Worm (Caenorhabditis elegans): ENCODE measurements around the gene glb-7.

Gene glb-7

DNA sequence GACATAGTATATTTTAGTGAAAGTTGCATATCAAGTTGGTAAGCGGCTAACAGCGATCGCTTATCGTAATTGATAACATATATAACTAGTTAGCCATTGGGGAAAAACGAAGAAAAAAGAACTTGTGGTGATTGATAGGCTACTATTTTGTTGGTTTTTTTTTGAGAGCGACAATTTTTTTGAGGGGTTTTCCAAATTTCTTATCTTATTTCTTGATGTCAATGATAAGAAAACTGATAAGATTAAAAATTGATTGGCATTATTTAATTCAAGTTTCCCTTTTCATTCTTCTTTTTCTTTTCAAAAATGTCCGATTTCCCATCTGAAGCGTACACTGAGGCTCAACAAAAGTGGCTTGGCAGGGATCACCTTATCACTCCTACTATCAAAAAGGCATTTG lies 8.1 kb downstream of the glb-7 start, which contains the start of gene prmt-6:
Gene prmt-6, plus strand, starts transcription at position 252 of the 400 bp plus-strand sequence.
- TF ChIP-seq W03F9.2 (tag; optimal IDR thresholded peaks at IDR 0.05) (no peak), him-1 (tag; optimal IDR thresholded peaks at IDR 0.05) (no peak), dao-5 (tag; optimal IDR thresholded peaks at IDR 0.05) (no peak)

DNA sequence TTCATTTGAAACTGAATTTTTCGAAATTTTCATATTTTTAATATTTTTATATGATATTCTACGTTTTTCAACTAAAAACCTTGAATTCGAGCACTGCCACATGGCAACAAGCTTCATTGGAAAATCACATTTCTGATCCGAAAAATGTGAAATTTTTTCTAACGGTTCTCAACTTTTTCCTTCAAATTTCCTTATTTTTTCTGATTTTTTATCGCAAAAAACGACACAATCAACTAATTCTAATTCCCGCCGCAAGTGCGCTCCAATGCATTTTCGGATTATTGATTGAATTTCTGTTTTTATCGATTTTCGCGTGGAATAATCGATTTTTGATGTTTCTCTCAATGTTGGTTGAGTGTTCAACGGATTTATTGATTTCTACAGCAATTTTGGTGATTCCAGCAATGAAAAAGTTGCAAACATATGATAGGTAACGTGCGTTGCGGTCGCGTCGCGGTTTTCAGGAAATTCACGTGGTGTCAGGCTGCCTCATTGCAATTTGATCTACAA lies 10.9 kb downstream of the glb-7 start, which contains the start of gene C23H5.12:
Gene C23H5.12, plus strand, starts transcription at position 51 of the 510 bp plus-strand sequence.
- TF ChIP-seq dao-5 (tag; optimal IDR thresholded peaks at IDR 0.05) (no peak), him-1 (tag; optimal IDR thresholded peaks at IDR 0.05) (no peak), W03F9.2 (tag; optimal IDR thresholded peaks at IDR 0.05) (no peak)

DNA sequence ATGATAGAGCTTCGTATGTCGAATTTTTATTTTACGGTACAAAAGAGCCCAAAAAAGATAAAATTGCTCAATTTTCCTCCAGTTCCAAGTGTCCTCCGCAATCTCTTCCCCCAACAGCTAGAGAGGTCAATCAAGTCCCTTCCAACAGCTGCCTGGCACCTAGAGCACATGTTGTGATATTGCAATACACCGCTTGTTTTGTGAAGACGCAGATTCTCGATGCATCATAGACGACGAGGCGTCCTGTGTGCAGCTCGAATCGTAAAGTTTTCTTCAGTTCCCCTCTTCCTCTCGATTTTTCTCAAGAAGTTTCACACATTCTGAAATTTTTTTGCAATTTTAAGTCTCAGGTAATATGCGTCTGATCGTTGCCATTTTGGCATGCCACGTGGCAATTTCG lies 14.0 kb downstream of the glb-7 start, which contains the start of gene test-1:
Gene test-1, plus strand, starts transcription at position 345 of the 400 bp plus-strand sequence.
- no peak for TF ChIP-seq dao-5 (tag; optimal IDR thresholded peaks at IDR 0.05)
- no peak for TF ChIP-seq him-1 (tag; optimal IDR thresholded peaks at IDR 0.05)
- TF ChIP-seq W03F9.2 (tag; optimal IDR thresholded peaks at IDR 0.05): no peak

- TF ChIP-seq him-1 (tag; optimal IDR thresholded peaks at IDR 0.05): no peak
- no peak for TF ChIP-seq W03F9.2 (tag; optimal IDR thresholded peaks at IDR 0.05)
- TF ChIP-seq dao-5 (tag; optimal IDR thresholded peaks at IDR 0.05): no peak
These were observed 14.9 kb downstream of the glb-7 start for ce11 chrIV:2137478-2137877.

DNA sequence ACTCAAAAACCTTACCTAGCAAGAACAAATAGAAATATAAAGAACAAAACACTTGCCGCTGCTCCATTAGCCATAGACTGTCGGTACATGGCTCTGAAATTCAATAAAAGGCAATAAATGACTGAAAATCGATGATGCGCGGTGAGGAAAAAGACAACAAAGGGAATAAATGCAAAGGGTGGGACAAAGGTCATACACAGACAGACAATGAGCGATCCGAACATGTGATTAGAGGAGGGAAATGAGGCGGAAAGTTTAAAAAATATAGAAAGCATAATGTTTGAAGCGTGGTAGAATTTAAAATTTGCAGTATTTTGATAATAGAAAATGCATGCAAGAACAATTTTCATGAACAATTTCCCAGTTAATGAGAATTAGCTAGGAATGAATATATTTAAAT lies 18.0 kb downstream of the glb-7 start, which contains the start of gene C54E4.12:
Gene C54E4.12, minus strand, starts transcription at position 101 of the 400 bp plus-strand sequence.
- TF ChIP-seq W03F9.2 (tag; optimal IDR thresholded peaks at IDR 0.05): no peak
- TF ChIP-seq him-1 (tag; optimal IDR thresholded peaks at IDR 0.05): no peak
- no peak for TF ChIP-seq dao-5 (tag; optimal IDR thresholded peaks at IDR 0.05)

- no peak for TF ChIP-seq W03F9.2 (tag; optimal IDR thresholded peaks at IDR 0.05)
- no peak for TF ChIP-seq him-1 (tag; optimal IDR thresholded peaks at IDR 0.05)
- no peak for TF ChIP-seq dao-5 (tag; optimal IDR thresholded peaks at IDR 0.05)
These were observed 19.7 kb downstream of the glb-7 start for ce11 chrIV:2142320-2142719.

DNA sequence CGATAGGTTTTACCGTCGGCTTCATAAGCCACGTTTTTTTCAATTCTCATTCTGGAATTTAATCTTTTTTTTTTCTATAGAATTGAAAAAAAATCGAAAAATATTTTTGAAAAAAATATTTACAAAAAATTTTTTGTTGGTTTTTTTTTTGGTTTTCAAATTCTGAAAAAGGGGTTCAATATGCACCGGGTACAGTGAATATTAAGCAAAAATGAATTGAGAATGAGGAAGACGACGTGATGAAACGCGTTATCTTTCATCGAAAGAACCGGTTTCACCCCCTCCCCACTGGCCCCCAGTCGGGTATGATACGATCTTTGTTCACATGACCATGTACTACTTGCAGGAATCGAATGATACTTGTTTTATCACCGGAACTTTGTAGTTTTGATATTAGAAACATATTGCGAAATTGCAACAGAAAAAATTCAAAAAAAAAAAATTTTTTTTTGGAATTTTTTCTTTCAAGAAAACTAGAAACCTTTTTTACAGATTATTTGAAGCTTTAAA lies 26.7 kb downstream of the glb-7 start, which contains the start of gene C54E4.5:
Gene C54E4.5, minus strand, starts transcription at position 51 of the 510 bp plus-strand sequence.
- no peak for TF ChIP-seq him-1 (tag; optimal IDR thresholded peaks at IDR 0.05)
- no peak for TF ChIP-seq W03F9.2 (tag; optimal IDR thresholded peaks at IDR 0.05)
- no peak for TF ChIP-seq dao-5 (tag; optimal IDR thresholded peaks at IDR 0.05)

ce11 chrIV:2156239-2156638 lies 33.7 kb downstream of the glb-7 start:
- TF ChIP-seq W03F9.2 (tag; optimal IDR thresholded peaks at IDR 0.05) (no peak), dao-5 (tag; optimal IDR thresholded peaks at IDR 0.05) (no peak), him-1 (tag; optimal IDR thresholded peaks at IDR 0.05) (no peak)

ce11 chrIV:2159069-2159468 lies 36.5 kb downstream of the glb-7 start, which contains the start of gene gcy-37:
gcy-37 (minus strand) TSS chrIV:2159169.
- TF ChIP-seq W03F9.2 (tag; optimal IDR thresholded peaks at IDR 0.05): no peak
- TF ChIP-seq dao-5 (tag; optimal IDR thresholded peaks at IDR 0.05): no peak
- no peak for TF ChIP-seq him-1 (tag; optimal IDR thresholded peaks at IDR 0.05)

ce11 chrIV:2162256-2162655 lies 39.7 kb downstream of the glb-7 start:
- no peak for TF ChIP-seq dao-5 (tag; optimal IDR thresholded peaks at IDR 0.05)
- TF ChIP-seq W03F9.2 (tag; optimal IDR thresholded peaks at IDR 0.05): no peak
- no peak for TF ChIP-seq him-1 (tag; optimal IDR thresholded peaks at IDR 0.05)

- no peak for TF ChIP-seq dao-5 (tag; optimal IDR thresholded peaks at IDR 0.05)
- TF ChIP-seq him-1 (tag; optimal IDR thresholded peaks at IDR 0.05): no peak
- TF ChIP-seq W03F9.2 (tag; optimal IDR thresholded peaks at IDR 0.05): no peak
These were observed 45.9 kb downstream of the glb-7 start, which contains the start of gene C54E4.4 for ce11 chrIV:2168514-2168913. C54E4.4 (minus strand) TSS chrIV:2168614.

ce11 chrIV:2170332-2170731 lies 47.7 kb downstream of the glb-7 start:
- TF ChIP-seq dao-5 (tag; optimal IDR thresholded peaks at IDR 0.05) (no peak), W03F9.2 (tag; optimal IDR thresholded peaks at IDR 0.05) (no peak), him-1 (tag; optimal IDR thresholded peaks at IDR 0.05) (no peak)

DNA sequence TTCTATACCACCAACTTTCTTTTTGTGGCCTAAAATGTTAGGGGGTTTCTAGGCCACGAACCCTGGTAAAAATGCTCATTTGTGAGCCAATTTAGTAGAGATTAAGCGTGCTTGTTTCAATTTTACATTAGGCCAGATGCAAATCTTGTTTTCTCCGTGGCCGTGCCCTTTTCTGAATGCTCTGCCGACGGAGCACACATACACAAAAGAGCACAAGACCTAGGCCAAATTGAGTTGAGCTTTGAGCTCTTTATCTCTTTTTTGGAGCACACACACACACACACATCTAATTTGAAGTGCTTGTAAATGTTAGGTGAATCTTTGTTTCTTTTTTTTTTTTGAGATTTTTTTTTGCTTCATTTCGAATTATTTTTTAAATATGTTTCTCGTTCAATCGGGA lies 50.3 kb downstream of the glb-7 start:
- TF ChIP-seq dao-5 (tag; optimal IDR thresholded peaks at IDR 0.05) (no peak), W03F9.2 (tag; optimal IDR thresholded peaks at IDR 0.05) (no peak), him-1 (tag; optimal IDR thresholded peaks at IDR 0.05) (no peak)

DNA sequence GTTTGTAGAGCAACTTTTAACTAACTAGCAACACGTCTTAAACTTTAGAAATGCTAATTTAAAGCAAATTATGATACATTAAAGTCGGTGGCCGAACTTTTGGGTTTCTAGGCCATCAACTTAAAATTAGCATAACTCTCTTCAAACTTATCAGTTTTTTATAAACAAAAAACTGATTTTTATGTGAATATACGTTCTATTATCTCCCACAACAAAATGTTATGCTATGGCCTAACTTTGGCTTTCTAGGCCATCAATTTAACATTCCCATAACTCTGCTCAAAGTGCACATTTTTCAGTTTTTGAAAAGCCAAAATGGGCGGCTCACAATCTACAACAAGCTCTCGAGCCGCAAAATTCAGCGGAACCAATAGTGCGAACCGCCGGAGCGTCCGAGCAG lies 52.7 kb downstream of the glb-7 start, which contains the start of gene C54E4.1:
Gene C54E4.1, plus strand, starts transcription at position 301 of the 400 bp plus-strand sequence.
- TF ChIP-seq him-1 (tag; optimal IDR thresholded peaks at IDR 0.05) (no peak), W03F9.2 (tag; optimal IDR thresholded peaks at IDR 0.05) (no peak), dao-5 (tag; optimal IDR thresholded peaks at IDR 0.05) (no peak)
